Fruit fly (Drosophila melanogaster) whole organism, embryonic: ENCODE data around the gene Rbcn-3B.

Source experiments
- Aef1 ChIP-seq: fragments of 200-800 bp; sonication (Bioruptor generic); IDR thresholded peaks from 3 replicates; pipeline ENCODE4 v1.3.6; 2022; ENCODE audit warnings: missing biosample characterization, missing genetic modification characterization
- Antp ChIP-seq: fragments of 200-800 bp; sonication (Bioruptor generic); optimal IDR thresholded peaks from 3 replicates; lab custom pipeline; 2016; ENCODE audit warnings: missing biosample characterization, missing genetic modification characterization
- B-H1 ChIP-seq: fragments of 200-800 bp; sonication (Bioruptor generic); IDR thresholded peaks from 3 replicates; pipeline ENCODE4 v1.3.6; 2022; ENCODE audit warnings: missing biosample characterization, missing genetic modification characterization
- C15 ChIP-seq: fragments of 200-800 bp; sonication (Bioruptor generic); IDR thresholded peaks from 3 replicates; pipeline ENCODE4 v1.3.6; 2022; ENCODE audit warnings: missing biosample characterization, missing genetic modification characterization
- CG10147 ChIP-seq: fragments of 200-800 bp; sonication (Bioruptor generic); optimal IDR thresholded peaks from 2 replicates; lab custom pipeline; 2019; ENCODE audit warnings: missing biosample characterization, mild to moderate bottlenecking, missing genetic modification characterization, moderate library complexity
- CG10565 ChIP-seq: fragments of 200-800 bp; sonication (Bioruptor generic); optimal IDR thresholded peaks from 3 replicates; lab custom pipeline; 2016; ENCODE audit warnings: missing biosample characterization, mild to moderate bottlenecking, missing genetic modification characterization
- CG10959 ChIP-seq: fragments of 200-800 bp; sonication (Bioruptor generic); IDR thresholded peaks from 2 replicates; pipeline ENCODE4 v1.3.6; 2022; ENCODE audit warnings: missing biosample characterization, missing genetic modification characterization
- CG11093 ChIP-seq: fragments of 200-800 bp; sonication (Bioruptor generic); IDR thresholded peaks from 3 replicates; pipeline ENCODE4 v1.3.6; 2022; ENCODE audit warnings: missing biosample characterization, missing genetic modification characterization
- CG12942 ChIP-seq: fragments of 200-800 bp; sonication (Bioruptor generic); optimal IDR thresholded peaks from 3 replicates; lab custom pipeline; 2016; ENCODE audit warnings: missing biosample characterization, missing genetic modification characterization
- CG15073 ChIP-seq: fragments of 200-800 bp; sonication (Bioruptor generic); optimal IDR thresholded peaks from 2 replicates; lab custom pipeline; 2016; ENCODE audit warnings: missing biosample characterization, missing genetic modification characterization
- CG17612 ChIP-seq: fragments of 200-800 bp; sonication (Bioruptor generic); IDR thresholded peaks from 2 replicates; pipeline ENCODE4 v1.3.6; 2022; ENCODE audit warnings: missing biosample characterization, missing genetic modification characterization
- CG17829 ChIP-seq: fragments of 200-800 bp; optimal IDR thresholded peaks from 2 replicates; lab custom pipeline; 2019; ENCODE audit warnings: missing biosample characterization, mild to moderate bottlenecking, missing genetic modification characterization, moderate library complexity
- CG18011 ChIP-seq: fragments of 200-800 bp; sonication (Bioruptor generic); optimal IDR thresholded peaks from 2 replicates; lab custom pipeline; 2017; ENCODE audit warnings: missing biosample characterization, missing genetic modification characterization, mild to moderate bottlenecking, moderate library complexity, missing genotype
- CG1832 ChIP-seq: fragments of 200-800 bp; sonication (Bioruptor generic); optimal IDR thresholded peaks from 2 replicates; lab custom pipeline; 2017; ENCODE audit warnings: missing biosample characterization, mild to moderate bottlenecking, missing genetic modification characterization, inconsistent platforms
- CG18764 ChIP-seq: fragments of 200-800 bp; sonication (Bioruptor generic); optimal IDR thresholded peaks from 3 replicates; lab custom pipeline; 2016; ENCODE audit warnings: missing biosample characterization, missing genetic modification characterization
- CG3847 ChIP-seq: fragments of 200-800 bp; sonication (Bioruptor generic); IDR thresholded peaks from 2 replicates; pipeline ENCODE4 v1.3.6; 2022; ENCODE audit warnings: missing biosample characterization, missing genetic modification characterization
- CG6254 ChIP-seq: fragments of 200-800 bp; sonication (Bioruptor generic); optimal IDR thresholded peaks from 3 replicates; lab custom pipeline; 2017; ENCODE audit warnings: mild to moderate bottlenecking, missing biosample characterization, missing genetic modification reagents, missing genetic modification characterization
- CG6854 ChIP-seq: fragments of 200-800 bp; sonication (Bioruptor generic); optimal IDR thresholded peaks from 3 replicates; lab custom pipeline; 2017; ENCODE audit warnings: missing biosample characterization, mild to moderate bottlenecking, missing genetic modification characterization
- CG7556 ChIP-seq: fragments of 200-800 bp; sonication (Bioruptor generic); optimal IDR thresholded peaks from 2 replicates; lab custom pipeline; 2017; ENCODE audit warnings: missing biosample characterization, mild to moderate bottlenecking, missing genetic modification characterization
- CG8359 ChIP-seq: fragments of 200-800 bp; sonication (Bioruptor generic); optimal IDR thresholded peaks from 2 replicates; lab custom pipeline; 2017; ENCODE audit warnings: missing biosample characterization, mild to moderate bottlenecking, missing genetic modification characterization, borderline replicate concordance
- CG9215 ChIP-seq: fragments of 200-800 bp; sonication (Bioruptor generic); IDR thresholded peaks from 2 replicates; pipeline ENCODE4 v1.3.6; 2022; ENCODE audit warnings: missing biosample characterization, missing genetic modification characterization
- Doc2 ChIP-seq: fragments of 200-800 bp; sonication (Bioruptor generic); IDR thresholded peaks from 2 replicates; pipeline ENCODE4 v1.3.6; 2022; ENCODE audit warnings: missing biosample characterization, missing genetic modification characterization
- Fer2 ChIP-seq: fragments of 200-800 bp; sonication (Bioruptor generic); optimal IDR thresholded peaks from 2 replicates; lab custom pipeline; 2018; ENCODE audit warnings: missing biosample characterization, mild to moderate bottlenecking, missing genetic modification characterization, moderate library complexity
- Gsc ChIP-seq: fragments of 200-800 bp; sonication (Bioruptor generic); IDR thresholded peaks from 2 replicates; pipeline ENCODE4 v1.3.6; 2022; ENCODE audit warnings: missing biosample characterization, missing genetic modification characterization
- H2.0 ChIP-seq: fragments of 200-800 bp; sonication (Bioruptor generic); IDR thresholded peaks from 2 replicates; pipeline ENCODE4 v1.3.6; 2022; ENCODE audit warnings: missing biosample characterization, missing genetic modification characterization
- HLH54F ChIP-seq: fragments of 200-800 bp; sonication (Bioruptor generic); optimal IDR thresholded peaks from 3 replicates; lab custom pipeline; 2016; ENCODE audit warnings: missing biosample characterization, missing genetic modification characterization
- HmgZ ChIP-seq: fragments of 200-800 bp; sonication (Bioruptor generic); optimal IDR thresholded peaks from 2 replicates; lab custom pipeline; 2018; ENCODE audit warnings: missing biosample characterization, mild to moderate bottlenecking, missing genetic modification characterization
- Sry-δ ChIP-seq: fragments of 200-800 bp; sonication (Bioruptor generic); optimal IDR thresholded peaks from 2 replicates; lab custom pipeline; 2016; ENCODE audit warnings: missing biosample characterization, missing genetic modification characterization
- Trl ChIP-seq, 3 experiments: fragments of >200 bp in 2 of 3; fragments of 200-800 bp in 1 of 3; sonication (Bioruptor generic) in 1 of 3; optimal IDR thresholded peaks; 2 replicates in 1 of 3; 3 replicates in 2 of 3; lab custom pipeline; 2016 to 2017; ENCODE audit warnings: missing biosample characterization in 1 of 3, missing genetic modification characterization in 1 of 3
- Usf ChIP-seq: fragments of 200-800 bp; sonication (Bioruptor generic); optimal IDR thresholded peaks from 2 replicates; lab custom pipeline; 2017; ENCODE audit warnings: missing genotype, missing biosample characterization, missing genetic modification characterization
- ase ChIP-seq: fragments of 200-800 bp; sonication (Bioruptor generic); IDR thresholded peaks from 3 replicates; pipeline ENCODE4 v1.3.6; 2022; ENCODE audit warnings: missing biosample characterization, missing genetic modification characterization
- corto ChIP-seq: fragments of 200-800 bp; sonication (Bioruptor generic); optimal IDR thresholded peaks from 2 replicates; lab custom pipeline; 2016; ENCODE audit warnings: missing biosample characterization, mild to moderate bottlenecking, missing genetic modification characterization, moderate library complexity
- dimm ChIP-seq: fragments of 200-800 bp; sonication (Bioruptor generic); IDR thresholded peaks from 2 replicates; pipeline ENCODE4 v1.3.6; 2022; ENCODE audit warnings: missing biosample characterization, missing genetic modification characterization
- ems ChIP-seq: fragments of 200-800 bp; sonication (Bioruptor generic); optimal IDR thresholded peaks from 3 replicates; lab custom pipeline; 2016; ENCODE audit warnings: missing biosample characterization, missing genetic modification characterization
- fu2 ChIP-seq: fragments of 200-800 bp; sonication (Bioruptor generic); optimal IDR thresholded peaks from 2 replicates; lab custom pipeline; 2016; ENCODE audit warnings: missing biosample characterization, missing genetic modification characterization
- hkb ChIP-seq, 2 experiments: fragments of 200-800 bp in 1 of 2; fragments of >200 bp in 1 of 2; sonication (Bioruptor generic) in 1 of 2; IDR thresholded peaks in 1 of 2; optimal IDR thresholded peaks in 1 of 2; 2 replicates each; pipeline versions ENCODE4 v1.3.6 to Lab custom; 2017 to 2022; ENCODE audit warnings: missing biosample characterization in 1 of 2, missing genetic modification characterization in 1 of 2
- ind ChIP-seq: fragments of 200-800 bp; sonication (Bioruptor generic); optimal IDR thresholded peaks from 3 replicates; lab custom pipeline; 2016; ENCODE audit warnings: missing biosample characterization, missing genetic modification characterization
- inv ChIP-seq: fragments of 200-800 bp; sonication (Bioruptor generic); IDR thresholded peaks from 2 replicates; pipeline ENCODE4 v1.3.6; 2022; ENCODE audit warnings: missing biosample characterization, missing genetic modification characterization; ENCODE audit not compliant: partially characterized antibody
- ken ChIP-seq: fragments of 200-800 bp; sonication (Bioruptor generic); IDR thresholded peaks from 3 replicates; pipeline ENCODE4 v1.3.6; 2022; ENCODE audit warnings: missing biosample characterization, missing genetic modification characterization
- knrl ChIP-seq: fragments of 200-800 bp; sonication (Bioruptor generic); IDR thresholded peaks from 3 replicates; pipeline ENCODE4 v1.3.6; 2022; ENCODE audit warnings: missing biosample characterization, missing genetic modification characterization; ENCODE audit not compliant: partially characterized antibody
- odd ChIP-seq: fragments of 200-800 bp; sonication (Bioruptor generic); optimal IDR thresholded peaks from 2 replicates; lab custom pipeline; 2017; ENCODE audit warnings: missing biosample characterization, mild to moderate bottlenecking, missing genetic modification characterization
- p53 ChIP-seq: fragments of 200-800 bp; sonication (Bioruptor generic); optimal IDR thresholded peaks from 2 replicates; lab custom pipeline; 2016; ENCODE audit warnings: missing biosample characterization, missing genetic modification characterization
- pnt ChIP-seq: fragments of 200-800 bp; sonication (Bioruptor generic); optimal IDR thresholded peaks from 3 replicates; lab custom pipeline; 2016; ENCODE audit warnings: missing biosample characterization, missing genetic modification characterization
- sens-2 ChIP-seq: fragments of 200-800 bp; sonication (Bioruptor generic); IDR thresholded peaks from 2 replicates; pipeline ENCODE4 v1.3.6; 2022; ENCODE audit warnings: missing biosample characterization, missing genetic modification characterization
- sisA ChIP-seq: fragments of 200-800 bp; sonication (Bioruptor generic); IDR thresholded peaks from 2 replicates; pipeline ENCODE4 v1.3.6; 2022; ENCODE audit warnings: missing biosample characterization, missing genetic modification characterization
- sna ChIP-seq: fragments of 200-800 bp; sonication (Bioruptor generic); IDR thresholded peaks from 2 replicates; pipeline ENCODE4 v1.3.6; 2022; ENCODE audit warnings: missing biosample characterization, missing genetic modification characterization; ENCODE audit not compliant: partially characterized antibody
- sug ChIP-seq: fragments of 200-800 bp; optimal IDR thresholded peaks from 2 replicates; lab custom pipeline; 2019; ENCODE audit warnings: missing biosample characterization, mild to moderate bottlenecking, missing genetic modification characterization, moderate library complexity
- twi ChIP-seq: fragments of 200-800 bp; optimal IDR thresholded peaks from 2 replicates; lab custom pipeline; 2019; ENCODE audit warnings: missing biosample characterization, mild to moderate bottlenecking, missing genetic modification characterization, moderate library complexity
- unc-4 ChIP-seq: fragments of 200-800 bp; sonication (Bioruptor generic); IDR thresholded peaks from 2 replicates; pipeline ENCODE4 v1.3.6; 2022; ENCODE audit warnings: missing biosample characterization, missing genetic modification characterization; ENCODE audit not compliant: partially characterized antibody

The Rbcn-3B gene

DNA sequence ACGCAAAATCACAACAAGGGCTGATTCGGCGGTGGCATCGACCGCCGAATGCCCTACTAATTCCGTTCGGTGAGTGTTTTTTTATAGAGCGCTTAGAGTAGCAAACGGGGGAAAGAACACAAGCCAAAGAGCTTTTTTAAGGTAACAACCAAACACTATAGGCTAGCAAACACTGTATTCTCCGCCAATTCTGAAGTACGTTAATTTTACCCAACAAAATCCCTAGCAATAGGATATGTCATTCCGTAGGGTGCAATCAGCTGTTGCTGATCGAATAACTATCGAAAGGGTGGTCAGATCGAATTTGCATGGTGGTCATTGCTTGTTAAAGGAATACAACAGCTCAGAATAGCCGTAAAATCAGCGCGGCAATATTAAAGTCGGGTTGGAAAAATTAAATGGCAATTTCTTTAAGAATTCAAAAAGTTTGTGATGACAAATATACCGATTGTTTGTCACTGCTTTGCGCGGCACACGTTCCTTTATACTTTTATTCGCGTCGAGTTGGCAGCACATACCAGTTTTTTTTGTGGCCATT lies 924 bp upstream of the Rbcn-3B start, which contains the start of gene mip130 (continued):
- TF ChIP-seq Fer2 (tag; lab: Kevin White, UChicago) (no peak), p53 (GFP tag; lab: Kevin White, UChicago) (no peak), Trl (optimal IDR thresholded peaks at IDR 0.05; lab: Kevin White, UChicago) (no peak), Trl (GFP tag; optimal IDR thresholded peaks at IDR 0.05; lab: Kevin White, UChicago) (peak; percentile 55), twi (tag; lab: Kevin White, UChicago) (peak; percentile 4), Usf (GFP tag; lab: Kevin White, UChicago) (peak; percentile 26), fu2 (no peak), corto (no peak), ken (GFP tag; lab: Robert Waterston, UW) (no peak), pnt (GFP tag; lab: Kevin White, UChicago) (peak; percentile 46), CG1832 (GFP tag; lab: Kevin White, UChicago) (no peak), HLH54F (GFP tag; lab: Kevin White, UChicago) (peak; percentile 3), CG18764 (peak; percentile 28), inv (GFP tag; lab: Robert Waterston, UW) (peak; percentile 65; the same call in 1 of the 2 replicates), Sry-δ (GFP tag; lab: Kevin White, UChicago) (peak; percentile 89), ase (GFP tag; lab: Robert Waterston, UW) (0 out of 3 replicates have a peak, but pooled peaks have one; percentile 30), CG10565 (GFP tag; lab: Kevin White, UChicago) (no peak), HmgZ (tag; lab: Kevin White, UChicago) (peak; percentile 31), B-H1 (no peak), Antp (GFP tag; lab: Kevin White, UChicago) (peak; percentile 47), CG12942 (GFP tag; lab: Kevin White, UChicago) (no peak), ems (GFP tag; lab: Kevin White, UChicago) (peak; percentile 25), sna (peak; percentile 77), Gsc (GFP tag; lab: Robert Waterston, UW) (no peak), CG6254 (GFP tag; lab: Kevin White, UChicago) (no peak), ind (peak; percentile 57), Doc2 (GFP tag; lab: Robert Waterston, UW) (no peak), Aef1 (GFP tag; lab: Robert Waterston, UW) (peak; percentile 52; the same call in 2 of the 3 replicates), H2.0 (GFP tag; lab: Robert Waterston, UW) (no peak), knrl (GFP tag; lab: Robert Waterston, UW) (peak; percentile 74; the same call in 2 of the 3 replicates), CG17612 (GFP tag; lab: Robert Waterston, UW) (no peak), CG18011 (GFP tag; lab: Kevin White, UChicago) (no peak), CG11093 (GFP tag; lab: Robert Waterston, UW) (peak; percentile 35; the same call in 1 of the 3 replicates), odd (GFP tag; lab: Kevin White, UChicago) (no peak), CG6854 (GFP tag; lab: Kevin White, UChicago) (no peak), CG10959 (GFP tag; lab: Robert Waterston, UW) (no peak), CG10147 (GFP tag; lab: Kevin White, UChicago) (peak; percentile 55), dimm (GFP tag; lab: Robert Waterston, UW) (no peak), sens-2 (GFP tag; lab: Robert Waterston, UW) (no peak), unc-4 (peak; percentile 74), C15 (no peak), sug (peak; percentile 49), CG7556 (GFP tag; lab: Kevin White, UChicago) (peak; percentile 51), CG17829 (tag; lab: Kevin White, UChicago) (peak; percentile 45), CG15073 (GFP tag; lab: Kevin White, UChicago) (no peak), CG3847 (GFP tag; lab: Robert Waterston, UW) (peak; percentile 31; the same call in 1 of the 2 replicates), hkb (optimal IDR thresholded peaks at IDR 0.05; lab: Kevin White, UChicago) (peak; percentile 56), hkb (GFP tag; IDR thresholded peaks at IDR 0.05; lab: Robert Waterston, UW) (peak; percentile 63; the same call in 1 of the 2 replicates), CG8359 (GFP tag; lab: Kevin White, UChicago) (no peak), sisA (peak; percentile 55), CG9215 (GFP tag; lab: Robert Waterston, UW) (0 out of 2 replicates have a peak, but pooled peaks have one; percentile 32)
